Fruit fly (Drosophila melanogaster) S2 (cell line): ENCODE measurements around the gene RunxB.

ENCODE experiments used
- CG8478 ChIP-seq: fragments of >200 bp; optimal IDR thresholded peaks from 2 replicates; lab custom pipeline; 2018
- CTCF ChIP-seq, 2 experiments: fragments of >200 bp; optimal IDR thresholded peaks; 2 replicates each; lab custom pipeline; 2018

DNA sequence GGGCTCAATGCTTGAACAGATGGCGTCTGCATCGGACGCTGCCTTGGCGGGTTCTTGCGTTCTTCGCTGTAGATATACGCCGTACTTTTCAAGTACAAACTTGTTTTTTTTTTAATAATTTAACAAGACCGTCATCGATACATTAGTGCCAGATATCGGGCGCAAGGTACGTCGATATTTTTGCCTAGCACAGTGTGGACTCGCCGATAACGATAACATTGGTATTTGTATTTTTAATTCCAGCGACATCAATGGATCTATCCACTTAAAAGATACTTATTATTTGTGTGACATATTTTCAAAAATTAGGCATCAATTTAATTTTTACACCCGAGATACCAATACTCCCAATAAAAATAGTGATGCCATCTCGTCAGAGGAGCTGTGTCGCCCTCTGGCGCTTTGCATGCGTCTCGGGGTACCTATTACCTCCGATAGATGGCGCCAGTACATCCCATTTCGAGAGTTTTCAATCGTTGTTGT lies 13.5 kb upstream of the RunxB start, which contains the start of gene Tak1:
- TF ChIP-seq CG8478 (lab: Kevin White, UChicago) (no peak), CTCF (optimal IDR thresholded peaks at IDR 0.05; lab: Kevin White, UChicago) (peak; percentile 95 to 96)
